Fruit fly (Drosophila melanogaster) whole organism, embryonic: Measurements from ENCODE around the gene Synd.

ENCODE experiments used
- B-H2 ChIP-seq: fragments of 200-800 bp; sonication (Bioruptor generic); optimal IDR thresholded peaks from 2 replicates; lab custom pipeline; 2018; ENCODE audit warnings: missing biosample characterization, mild to moderate bottlenecking, missing genetic modification characterization
- BtbVII ChIP-seq: fragments of 200-800 bp; sonication (Bioruptor generic); optimal IDR thresholded peaks from 3 replicates; lab custom pipeline; 2017; ENCODE audit warnings: missing biosample characterization, mild to moderate bottlenecking, missing genetic modification characterization
- C15 ChIP-seq: fragments of 200-800 bp; sonication (Bioruptor generic); IDR thresholded peaks from 3 replicates; pipeline ENCODE4 v1.3.6; 2022; ENCODE audit warnings: missing biosample characterization, missing genetic modification characterization
- CG10147 ChIP-seq: fragments of 200-800 bp; sonication (Bioruptor generic); optimal IDR thresholded peaks from 2 replicates; lab custom pipeline; 2019; ENCODE audit warnings: missing biosample characterization, mild to moderate bottlenecking, missing genetic modification characterization, moderate library complexity
- CG10209 ChIP-seq: fragments of 200-800 bp; sonication (Bioruptor generic); optimal IDR thresholded peaks from 3 replicates; lab custom pipeline; 2017; ENCODE audit warnings: missing biosample characterization, mild to moderate bottlenecking, missing genetic modification characterization, missing genetic modification reagents
- CG1024 ChIP-seq: fragments of 200-800 bp; sonication (Bioruptor generic); IDR thresholded peaks from 2 replicates; pipeline ENCODE4 v1.3.6; 2022; ENCODE audit warnings: missing biosample characterization, missing genetic modification characterization
- CG10366 ChIP-seq: fragments of 200-800 bp; sonication (Bioruptor generic); IDR thresholded peaks from 2 replicates; pipeline ENCODE4 v1.3.6; 2022; ENCODE audit warnings: missing biosample characterization, missing genetic modification characterization
- CG11093 ChIP-seq: fragments of 200-800 bp; sonication (Bioruptor generic); IDR thresholded peaks from 3 replicates; pipeline ENCODE4 v1.3.6; 2022; ENCODE audit warnings: missing biosample characterization, missing genetic modification characterization
- CG12659 ChIP-seq: fragments of 200-800 bp; sonication (Bioruptor generic); optimal IDR thresholded peaks from 3 replicates; lab custom pipeline; 2017; ENCODE audit warnings: mild to moderate bottlenecking, missing biosample characterization, missing genetic modification reagents, missing genetic modification characterization
- CG13123 ChIP-seq: fragments of 200-800 bp; sonication (Bioruptor generic); optimal IDR thresholded peaks from 2 replicates; lab custom pipeline; 2016; ENCODE audit warnings: missing biosample characterization, missing genetic modification characterization
- CG13775 ChIP-seq: fragments of 200-800 bp; sonication (Bioruptor generic); optimal IDR thresholded peaks from 3 replicates; lab custom pipeline; 2017; ENCODE audit warnings: missing biosample characterization, mild to moderate bottlenecking, missing genetic modification characterization
- CG14441 ChIP-seq: fragments of 200-800 bp; sonication (Bioruptor generic); IDR thresholded peaks from 2 replicates; pipeline ENCODE4 v1.3.6; 2022; ENCODE audit warnings: missing biosample characterization, missing genetic modification characterization
- CG15514 ChIP-seq: fragments of 200-800 bp; sonication (Bioruptor generic); optimal IDR thresholded peaks from 3 replicates; lab custom pipeline; 2017; ENCODE audit warnings: missing biosample characterization, missing genetic modification characterization, mild to moderate bottlenecking, moderate library complexity, missing genetic modification reagents
- CG18599 ChIP-seq: fragments of 200-800 bp; sonication (Bioruptor generic); optimal IDR thresholded peaks from 3 replicates; lab custom pipeline; 2017; ENCODE audit warnings: missing biosample characterization, missing genetic modification characterization, mild to moderate bottlenecking, moderate library complexity, missing genetic modification reagents
- CG31365 ChIP-seq: fragments of 200-800 bp; sonication (Bioruptor generic); optimal IDR thresholded peaks from 2 replicates; lab custom pipeline; 2018; ENCODE audit warnings: missing biosample characterization, mild to moderate bottlenecking, missing genetic modification characterization
- CG8388 ChIP-seq: fragments of 200-800 bp; sonication (Bioruptor generic); optimal IDR thresholded peaks from 2 replicates; lab custom pipeline; 2019; ENCODE audit warnings: missing biosample characterization, mild to moderate bottlenecking, missing genetic modification characterization, moderate library complexity
- CG8944 ChIP-seq: fragments of 200-800 bp; sonication (Bioruptor generic); optimal IDR thresholded peaks from 3 replicates; lab custom pipeline; 2016; ENCODE audit warnings: missing biosample characterization, missing genetic modification characterization
- CoRest ChIP-seq: fragments of 200-800 bp; sonication (Bioruptor generic); optimal IDR thresholded peaks from 3 replicates; lab custom pipeline; 2018; ENCODE audit warnings: missing biosample characterization, mild to moderate bottlenecking, missing genetic modification characterization, moderate library complexity
- D19A ChIP-seq: fragments of 200-800 bp; optimal IDR thresholded peaks from 3 replicates; lab custom pipeline; 2019; ENCODE audit warnings: missing biosample characterization, mild to moderate bottlenecking, missing genetic modification characterization, moderate library complexity
- Dref ChIP-seq: fragments of 200-800 bp; sonication (Bioruptor generic); IDR thresholded peaks from 2 replicates; pipeline ENCODE4 v1.3.6; 2022; ENCODE audit warnings: missing biosample characterization, missing genetic modification characterization
- Eip74EF ChIP-seq, 2 experiments: fragments of 200-800 bp in 1 of 2; fragments of >200 bp in 1 of 2; sonication (Bioruptor generic) in 1 of 2; optimal IDR thresholded peaks; 2 replicates each; lab custom pipeline; 2017 to 2019; ENCODE audit warnings: missing biosample characterization in 2 of 2, missing genetic modification characterization in 2 of 2, mild to moderate bottlenecking in 1 of 2, moderate library complexity in 1 of 2
- Gsc ChIP-seq: fragments of 200-800 bp; sonication (Bioruptor generic); IDR thresholded peaks from 2 replicates; pipeline ENCODE4 v1.3.6; 2022; ENCODE audit warnings: missing biosample characterization, missing genetic modification characterization
- Gug ChIP-seq: fragments of 200-800 bp; sonication (Bioruptor generic); IDR thresholded peaks from 4 replicates; pipeline ENCODE4 v1.3.6; 2022; ENCODE audit warnings: missing biosample characterization, missing genetic modification characterization
- Hand ChIP-seq: fragments of 200-800 bp; sonication (Bioruptor generic); optimal IDR thresholded peaks from 2 replicates; lab custom pipeline; 2017; ENCODE audit warnings: mild to moderate bottlenecking, missing biosample characterization, missing genetic modification reagents, missing genetic modification characterization
- Hsf ChIP-seq: fragments of 200-800 bp; sonication (Bioruptor generic); optimal IDR thresholded peaks from 3 replicates; lab custom pipeline; 2016; ENCODE audit warnings: missing biosample characterization, missing genetic modification characterization
- NK7.1 ChIP-seq: fragments of 200-800 bp; sonication (Bioruptor generic); optimal IDR thresholded peaks from 3 replicates; lab custom pipeline; 2016; ENCODE audit warnings: missing biosample characterization, missing genetic modification characterization
- Opbp ChIP-seq: fragments of 200-800 bp; sonication (Bioruptor generic); IDR thresholded peaks from 3 replicates; pipeline ENCODE4 v1.3.6; 2022; ENCODE audit warnings: missing biosample characterization, missing genetic modification characterization; ENCODE audit not compliant: partially characterized antibody
- Ravus ChIP-seq: fragments of 200-800 bp; sonication (Bioruptor generic); IDR thresholded peaks from 2 replicates; pipeline ENCODE4 v1.3.6; 2022; ENCODE audit warnings: missing biosample characterization, missing genetic modification characterization
- Sox100B ChIP-seq: fragments of 200-800 bp; sonication (Bioruptor generic); optimal IDR thresholded peaks from 3 replicates; lab custom pipeline; 2018; ENCODE audit warnings: missing biosample characterization, mild to moderate bottlenecking, missing genetic modification characterization
- Trl ChIP-seq, 3 experiments: fragments of >200 bp in 2 of 3; fragments of 200-800 bp in 1 of 3; sonication (Bioruptor generic) in 1 of 3; optimal IDR thresholded peaks; 2 replicates in 1 of 3; 3 replicates in 2 of 3; lab custom pipeline; 2016 to 2017; ENCODE audit warnings: missing biosample characterization in 1 of 3, missing genetic modification characterization in 1 of 3
- Vsx1 ChIP-seq: fragments of 200-800 bp; sonication (Bioruptor generic); optimal IDR thresholded peaks from 2 replicates; lab custom pipeline; 2017; ENCODE audit warnings: missing biosample characterization, mild to moderate bottlenecking, missing genetic modification characterization, missing genetic modification reagents
- az2 ChIP-seq: fragments of 200-800 bp; sonication (Bioruptor generic); optimal IDR thresholded peaks from 3 replicates; lab custom pipeline; 2016; ENCODE audit warnings: missing biosample characterization, missing genetic modification characterization
- caup ChIP-seq: fragments of 200-800 bp; sonication (Bioruptor generic); optimal IDR thresholded peaks from 3 replicates; lab custom pipeline; 2017; ENCODE audit warnings: missing biosample characterization, mild to moderate bottlenecking, missing genetic modification characterization, moderate library complexity; ENCODE audit not compliant: severe bottlenecking
- crol ChIP-seq: fragments of 200-800 bp; sonication (Bioruptor generic); IDR thresholded peaks from 2 replicates; pipeline ENCODE4 v1.3.6; 2022; ENCODE audit warnings: missing biosample characterization, missing genetic modification characterization
- da ChIP-seq: fragments of 200-800 bp; sonication (Bioruptor generic); optimal IDR thresholded peaks from 2 replicates; lab custom pipeline; 2016; ENCODE audit warnings: missing biosample characterization, missing genetic modification characterization
- esg ChIP-seq: fragments of 200-800 bp; sonication (Bioruptor generic); conservative IDR thresholded peaks from 2 replicates; pipeline ENCODE4 v1.3.6; 2022; ENCODE audit warnings: missing biosample characterization, missing genetic modification characterization
- eve ChIP-seq, 2 experiments: fragments of >200 bp; optimal IDR thresholded peaks; 2 replicates each; lab custom pipeline; 2017; ENCODE audit warnings: missing biosample characterization in 2 of 2, missing genetic modification characterization in 2 of 2
- hth ChIP-seq: fragments of >200 bp; optimal IDR thresholded peaks from 2 replicates; lab custom pipeline; 2017; ENCODE audit warnings: inconsistent platforms
- ind ChIP-seq: fragments of 200-800 bp; sonication (Bioruptor generic); optimal IDR thresholded peaks from 3 replicates; lab custom pipeline; 2016; ENCODE audit warnings: missing biosample characterization, missing genetic modification characterization
- jing ChIP-seq: fragments of 200-800 bp; sonication (Bioruptor generic); optimal IDR thresholded peaks from 2 replicates; lab custom pipeline; 2018; ENCODE audit warnings: missing biosample characterization, mild to moderate bottlenecking, missing genetic modification characterization
- luna ChIP-seq: fragments of 200-800 bp; sonication (Bioruptor generic); optimal IDR thresholded peaks from 2 replicates; lab custom pipeline; 2016; ENCODE audit warnings: missing biosample characterization, missing genetic modification characterization
- row ChIP-seq: fragments of 200-800 bp; sonication (Bioruptor generic); IDR thresholded peaks from 3 replicates; pipeline ENCODE4 v1.3.6; 2022; ENCODE audit warnings: missing biosample characterization, missing genetic modification characterization
- sim ChIP-seq: fragments of 200-800 bp; sonication (Bioruptor generic); IDR thresholded peaks from 2 replicates; pipeline ENCODE4 v1.3.6; 2022; ENCODE audit warnings: missing biosample characterization, missing genetic modification characterization
- wdn ChIP-seq: fragments of 200-800 bp; sonication (Bioruptor generic); IDR thresholded peaks from 2 replicates; pipeline ENCODE4 v1.3.6; 2022; ENCODE audit warnings: missing biosample characterization, missing genetic modification characterization
- zfh1 ChIP-seq: fragments of 200-800 bp; sonication (Bioruptor generic); IDR thresholded peaks from 3 replicates; pipeline ENCODE4 v1.3.6; 2022; ENCODE audit warnings: missing biosample characterization, missing genetic modification characterization
- zfh2 ChIP-seq: fragments of 200-800 bp; sonication (Bioruptor generic); optimal IDR thresholded peaks from 2 replicates; lab custom pipeline; 2016; ENCODE audit warnings: missing biosample characterization, missing genetic modification characterization

The Synd gene

dm6 chr3R:20866204-20866603 lies 33.6 kb downstream of the Synd start, which contains the start of gene KaiR1D (continued):
- TF ChIP-seq ind (GFP tag; lab: Kevin White, UChicago): no peak
- no peak for TF ChIP-seq Gsc
- no peak for TF ChIP-seq Ravus
- TF ChIP-seq CG8944 (GFP tag; lab: Kevin White, UChicago): no peak
- TF ChIP-seq CoRest: no peak
- TF ChIP-seq CG15514 (GFP tag; lab: Kevin White, UChicago): peak; percentile 88
- TF ChIP-seq Eip74EF (GFP tag; optimal IDR thresholded peaks at IDR 0.05; lab: Kevin White, UChicago): no peak
- TF ChIP-seq CG13775: no peak
- TF ChIP-seq zfh1 (GFP tag; lab: Robert Waterston, UW): no peak
- TF ChIP-seq hth (lab: Kevin White, UChicago): no peak
- TF ChIP-seq jing (GFP tag; lab: Kevin White, UChicago): no peak
- no peak for TF ChIP-seq Trl (optimal IDR thresholded peaks at IDR 0.05; lab: Kevin White, UChicago)
- TF ChIP-seq Trl (GFP tag; optimal IDR thresholded peaks at IDR 0.05; lab: Kevin White, UChicago): no peak
- peak; percentile 70 for TF ChIP-seq CG31365
- no peak for TF ChIP-seq CG8388 (GFP tag; lab: Kevin White, UChicago)

- TF ChIP-seq caup (GFP tag; lab: Kevin White, UChicago) (no peak), zfh2 (GFP tag; lab: Kevin White, UChicago) (no peak), CG13123 (GFP tag; lab: Kevin White, UChicago) (no peak), CG8388 (GFP tag; lab: Kevin White, UChicago) (no peak), Hand (GFP tag; lab: Kevin White, UChicago) (no peak), sim (GFP tag; lab: Robert Waterston, UW) (no peak), wdn (no peak), CG1024 (GFP tag; lab: Robert Waterston, UW) (no peak), BtbVII (GFP tag; lab: Kevin White, UChicago) (no peak), Vsx1 (GFP tag; lab: Kevin White, UChicago) (no peak), Gug (GFP tag; lab: Robert Waterston, UW) (no peak), Opbp (no peak), row (GFP tag; lab: Robert Waterston, UW) (no peak), da (GFP tag; lab: Kevin White, UChicago) (no peak), CG18599 (no peak), Hsf (GFP tag; lab: Kevin White, UChicago) (no peak), CG10209 (no peak), Sox100B (GFP tag; lab: Kevin White, UChicago) (no peak), Dref (GFP tag; lab: Robert Waterston, UW) (no peak)
- TF ChIP-seq, all 482 proteins: peak for 0
Measured at dm6 chr3R:20870736-20871135, 38.1 kb downstream of the Synd start, which contains the start of gene TotA. Gene TotA, plus strand, starts transcription at chr3R:20871036.

- no peak for TF ChIP-seq C15 (GFP tag; lab: Robert Waterston, UW)
- TF ChIP-seq B-H2 (GFP tag; lab: Kevin White, UChicago): no peak
Measured at dm6 chr3R:20872688-20873087, 40.1 kb downstream of the Synd start, which contains the start of gene TotC. Gene TotC, plus strand, starts transcription at chr3R:20872988.

dm6 chr3R:20873638-20874037 lies 41.0 kb downstream of the Synd start, which contains the start of gene TotB:
Gene TotB, plus strand, starts transcription at chr3R:20873938.
- TF ChIP-seq CG11093 (GFP tag; lab: Robert Waterston, UW) (no peak), D19A (tag; lab: Kevin White, UChicago) (no peak), esg (no peak), az2 (no peak), NK7.1 (no peak), CG10366 (no peak), CG10147 (GFP tag; lab: Kevin White, UChicago) (no peak), eve (GFP tag; optimal IDR thresholded peaks at IDR 0.05; lab: Kevin White, UChicago) (no peak), CG14441 (GFP tag; lab: Robert Waterston, UW) (no peak), luna (GFP tag; lab: Kevin White, UChicago) (no peak), crol (GFP tag; lab: Robert Waterston, UW) (no peak), CG12659 (GFP tag; lab: Kevin White, UChicago) (no peak)
- TF ChIP-seq, all 482 proteins: peak for 0
